Worm (Caenorhabditis elegans) whole organism, midembryonic: Measurements from ENCODE around the gene ttr-2.

Experiments
- T22C8.4 ChIP-seq: fragments of 200-800 bp; sonication (Bioruptor generic); IDR thresholded peaks from 2 replicates; pipeline ENCODE4 v1.3.6; 2022; ENCODE audit warnings: missing genetic modification characterization, missing compliant biosample characterization
- cog-1 ChIP-seq: sonication (generic microtip); optimal IDR thresholded peaks from 2 replicates; lab custom pipeline; 2016; ENCODE audit warnings: missing genetic modification characterization, missing compliant biosample characterization
- flt-1 ChIP-seq: fragments of 200-800 bp; sonication (Bioruptor generic); IDR thresholded peaks from 2 replicates; pipeline ENCODE4 v1.3.6; 2022; ENCODE audit warnings: missing genetic modification characterization, missing compliant biosample characterization
- klf-2 ChIP-seq: fragments of 200-800 bp; sonication (Bioruptor generic); conservative IDR thresholded peaks from 2 replicates; pipeline ENCODE4 v1.3.6; 2022; ENCODE audit warnings: missing genetic modification reagents, missing genetic modification characterization, missing compliant biosample characterization
- med-1 ChIP-seq: sonication (generic microtip); optimal IDR thresholded peaks from 2 replicates; lab custom pipeline; 2017; ENCODE audit warnings: missing genetic modification characterization, mild to moderate bottlenecking, missing compliant biosample characterization, antibody characterized with exemption, missing genetic modification reagents; ENCODE audit not compliant: insufficient read depth
- ref-1 ChIP-seq: fragments of 200-800 bp; sonication (Bioruptor generic); conservative IDR thresholded peaks from 2 replicates; pipeline ENCODE4 v1.3.6; 2022; ENCODE audit warnings: missing genetic modification reagents, missing genetic modification characterization, missing compliant biosample characterization
- tab-1 ChIP-seq: fragments of 200-800 bp; sonication (Bioruptor generic); IDR thresholded peaks from 2 replicates; pipeline ENCODE4 v1.3.6; 2022; ENCODE audit warnings: missing genetic modification characterization, missing compliant biosample characterization
- ztf-23 ChIP-seq: fragments of 200-800 bp; sonication (Bioruptor generic); IDR thresholded peaks from 2 replicates; pipeline ENCODE4 v1.3.6; 2022; ENCODE audit warnings: missing genetic modification reagents, missing genetic modification characterization, missing compliant biosample characterization
- ztf-29 ChIP-seq: fragments of 200-800 bp; sonication (Bioruptor generic); IDR thresholded peaks from 2 replicates; pipeline ENCODE4 v1.3.6; 2022; ENCODE audit warnings: missing genetic modification reagents, missing genetic modification characterization, missing compliant biosample characterization

Gene ttr-2

ce11 chrIII:9956665-9957401 is 29.3 kb downstream of the ttr-2 start, which contains the start of gene alx-1:
TSS of gene alx-1 (plus strand) at chrIII:9957351.
- TF ChIP-seq ref-1 (GFP tag; lab: Robert Waterston, UW) (no peak), ztf-29 (GFP tag; lab: Robert Waterston, UW) (no peak), med-1 (GFP tag; lab: Kevin White, UChicago) (no peak), cog-1 (tag; lab: Kevin White, UChicago) (no peak), flt-1 (no peak), klf-2 (GFP tag; lab: Robert Waterston, UW) (no peak), tab-1 (GFP tag; lab: Robert Waterston, UW) (no peak), T22C8.4 (no peak), ztf-23 (GFP tag; lab: Robert Waterston, UW) (no peak)

ce11 chrIII:9963447-9963846 is 35.9 kb downstream of the ttr-2 start:
- TF ChIP-seq ztf-23 (GFP tag; lab: Robert Waterston, UW), result no peak
- TF ChIP-seq med-1 (GFP tag; lab: Kevin White, UChicago), result no peak
- TF ChIP-seq flt-1, result no peak
- TF ChIP-seq T22C8.4, result no peak
- TF ChIP-seq klf-2 (GFP tag; lab: Robert Waterston, UW), result no peak
- no peak for TF ChIP-seq ztf-29 (GFP tag; lab: Robert Waterston, UW)
- TF ChIP-seq cog-1 (tag; lab: Kevin White, UChicago), result no peak
- no peak for TF ChIP-seq ref-1 (GFP tag; lab: Robert Waterston, UW)
- TF ChIP-seq tab-1 (GFP tag; lab: Robert Waterston, UW), result no peak

ce11 chrIII:9964416-9964815 is 36.8 kb downstream of the ttr-2 start:
- TF ChIP-seq klf-2 (GFP tag; lab: Robert Waterston, UW) (no peak), tab-1 (GFP tag; lab: Robert Waterston, UW) (no peak), med-1 (GFP tag; lab: Kevin White, UChicago) (no peak), ztf-29 (GFP tag; lab: Robert Waterston, UW) (no peak), T22C8.4 (no peak), flt-1 (no peak), ref-1 (GFP tag; lab: Robert Waterston, UW) (no peak), ztf-23 (GFP tag; lab: Robert Waterston, UW) (no peak), cog-1 (tag; lab: Kevin White, UChicago) (no peak)

- TF ChIP-seq T22C8.4, result no peak
- 0 out of 2 replicates have a peak, but pooled peaks have one; percentile 36 for TF ChIP-seq ref-1 (GFP tag; lab: Robert Waterston, UW)
- TF ChIP-seq ztf-23 (GFP tag; lab: Robert Waterston, UW), result no peak
Observed at ce11 chrIII:9965444-9965843, 37.9 kb downstream of the ttr-2 start.

- TF ChIP-seq cog-1 (tag; lab: Kevin White, UChicago), result no peak
- no peak for TF ChIP-seq med-1 (GFP tag; lab: Kevin White, UChicago)
- TF ChIP-seq flt-1, result no peak
- TF ChIP-seq ref-1 (GFP tag; lab: Robert Waterston, UW), result no peak
- no peak for TF ChIP-seq ztf-29 (GFP tag; lab: Robert Waterston, UW)
- TF ChIP-seq T22C8.4, result no peak
- no peak for TF ChIP-seq klf-2 (GFP tag; lab: Robert Waterston, UW)
Observed at ce11 chrIII:9969371-9969770, 41.8 kb downstream of the ttr-2 start.

ce11 chrIII:9972192-9972811 is 44.7 kb downstream of the ttr-2 start:
- TF ChIP-seq tab-1 (GFP tag; lab: Robert Waterston, UW) (no peak), ztf-23 (GFP tag; lab: Robert Waterston, UW) (no peak), med-1 (GFP tag; lab: Kevin White, UChicago) (no peak), ref-1 (GFP tag; lab: Robert Waterston, UW) (no peak), flt-1 (no peak), T22C8.4 (no peak), klf-2 (GFP tag; lab: Robert Waterston, UW) (no peak), ztf-29 (GFP tag; lab: Robert Waterston, UW) (no peak), cog-1 (tag; lab: Kevin White, UChicago) (no peak)

- TF ChIP-seq flt-1, result no peak
- TF ChIP-seq cog-1 (tag; lab: Kevin White, UChicago), result no peak
- TF ChIP-seq med-1 (GFP tag; lab: Kevin White, UChicago), result no peak
- no peak for TF ChIP-seq ref-1 (GFP tag; lab: Robert Waterston, UW)
- no peak for TF ChIP-seq T22C8.4
- TF ChIP-seq ztf-29 (GFP tag; lab: Robert Waterston, UW), result no peak
- TF ChIP-seq ztf-23 (GFP tag; lab: Robert Waterston, UW), result no peak
- no peak for TF ChIP-seq klf-2 (GFP tag; lab: Robert Waterston, UW)
- no peak for TF ChIP-seq tab-1 (GFP tag; lab: Robert Waterston, UW)
Observed at ce11 chrIII:9973765-9974164, 46.2 kb downstream of the ttr-2 start, which contains the start of gene R10E12.2. TSS of gene R10E12.2 (minus strand) at chrIII:9973865.
